Worm (Caenorhabditis elegans): Measurements from ENCODE around the gene ceh-21.

DNA sequence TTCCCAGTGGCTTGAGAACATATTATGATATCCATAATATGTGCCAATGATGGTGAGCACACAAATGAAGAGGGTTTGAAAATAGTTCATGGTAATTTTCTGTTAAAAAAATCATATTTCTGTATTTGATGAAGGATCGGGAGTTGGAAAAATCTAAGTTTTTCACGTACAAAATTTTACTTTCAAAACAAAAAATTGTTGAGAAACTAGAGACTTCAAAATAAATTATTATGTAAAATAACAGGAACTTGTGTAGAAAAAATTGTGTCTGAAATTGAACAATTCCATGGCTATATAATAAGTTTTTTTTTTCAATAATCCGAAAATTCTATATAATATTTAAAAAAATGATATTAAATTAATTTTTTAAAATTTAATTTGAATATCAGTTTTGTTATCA, 31.3 kb downstream of the ceh-21 start, which contains the start of gene C14E2.4:
- TF ChIP-seq elt-3 (tag; optimal IDR thresholded peaks at IDR 0.05), result no peak
- TF ChIP-seq fos-1 (tag; optimal IDR thresholded peaks at IDR 0.05), result no peak
- TF ChIP-seq aly-2 (tag; optimal IDR thresholded peaks at IDR 0.05), result no peak
- no peak for TF ChIP-seq F13H6.1 (tag; optimal IDR thresholded peaks at IDR 0.05)
